Worm (Caenorhabditis elegans): ENCODE measurements around the gene rnp-5.

ce11 chrIII:895525-895924 lies 41.8 kb upstream of the rnp-5 start, which contains the start of the genes ztf-18 and F23H11.2:
- TF ChIP-seq pha-4 (tag; optimal IDR thresholded peaks at IDR 0.05) (no peak), ceh-43 (GFP tag; optimal IDR thresholded peaks at IDR 0.05) (no peak), ceh-39 (tag; optimal IDR thresholded peaks at IDR 0.05) (no peak), ztf-11 (tag; optimal IDR thresholded peaks at IDR 0.05) (no peak), nhr-76 (tag; optimal IDR thresholded peaks at IDR 0.05) (no peak), elt-1 (tag; optimal IDR thresholded peaks at IDR 0.05; ENCODE audit: borderline replicate concordance, insufficient read depth) (no peak)
